Fruit fly (Drosophila melanogaster): ENCODE results near the gene CadN.

CadN gene

dm6 chr2L:17784641-17785040 lies 6.5 kb upstream of the CadN start (continued):
- TF ChIP-seq hbn (GFP tag; IDR thresholded peaks at IDR 0.05; ENCODE audit: partially characterized antibody) (no peak), chm (GFP tag; IDR thresholded peaks at IDR 0.05) (no peak), CG7556 (GFP tag; optimal IDR thresholded peaks at IDR 0.05) (no peak), jumu (GFP tag; optimal IDR thresholded peaks at IDR 0.05) (peak; percentile 19), Max (GFP tag; optimal IDR thresholded peaks at IDR 0.05) (no peak), CG6175 (GFP tag; IDR thresholded peaks at IDR 0.05) (no peak), btn (GFP tag; optimal IDR thresholded peaks at IDR 0.05) (no peak), CG13424 (tag; optimal IDR thresholded peaks at IDR 0.05) (no peak), CG4617 (GFP tag; optimal IDR thresholded peaks at IDR 0.05; ENCODE audit: borderline replicate concordance) (no peak), vvl (GFP tag; IDR thresholded peaks at IDR 0.05) (peak; percentile 81; the same call in 1 of the 2 replicates), CG17568 (GFP tag; optimal IDR thresholded peaks at IDR 0.05) (no peak), CG11560 (tag; IDR thresholded peaks at IDR 0.05) (no peak), Dbx (GFP tag; IDR thresholded peaks at IDR 0.05) (no peak), CG3065 (GFP tag; optimal IDR thresholded peaks at IDR 0.05) (no peak), CG12071 (GFP tag; optimal IDR thresholded peaks at IDR 0.05) (no peak), CG11456 (GFP tag; IDR thresholded peaks at IDR 0.05) (peak; percentile 84), CG18262 (tag; optimal IDR thresholded peaks at IDR 0.05) (no peak), ham (GFP tag; IDR thresholded peaks at IDR 0.05) (no peak), CG15696 (tag; optimal IDR thresholded peaks at IDR 0.05) (peak; percentile 31), Dp (GFP tag; optimal IDR thresholded peaks at IDR 0.05) (peak; percentile 25), Fer3 (tag; optimal IDR thresholded peaks at IDR 0.05) (no peak), CG18599 (GFP tag; optimal IDR thresholded peaks at IDR 0.05) (no peak), CG10274 (GFP tag; optimal IDR thresholded peaks at IDR 0.05) (no peak), CG12769 (tag; optimal IDR thresholded peaks at IDR 0.05) (peak; percentile 21), CG10979 (tag; optimal IDR thresholded peaks at IDR 0.05) (no peak), Med (GFP tag) (peak; percentile 87), CG12942 (GFP tag; optimal IDR thresholded peaks at IDR 0.05) (no peak), CG13624 (GFP tag; optimal IDR thresholded peaks at IDR 0.05) (peak; percentile 58), Mad (GFP tag; optimal IDR thresholded peaks at IDR 0.05) (no peak), CG10959 (GFP tag; IDR thresholded peaks at IDR 0.05) (no peak), Ets97D (GFP tag; optimal IDR thresholded peaks at IDR 0.05) (peak; percentile 53), CG8478 (optimal IDR thresholded peaks at IDR 0.05) (no peak), amos (GFP tag; IDR thresholded peaks at IDR 0.05; ENCODE audit: partially characterized antibody) (no peak; the same call in 1 of the 2 replicates), luna (GFP tag; optimal IDR thresholded peaks at IDR 0.05) (no peak), gsb-n (tag; optimal IDR thresholded peaks at IDR 0.05) (no peak), Tbp (GFP tag; optimal IDR thresholded peaks at IDR 0.05) (no peak), Atf3 (GFP tag; optimal IDR thresholded peaks at IDR 0.05) (no peak), CG15073 (GFP tag; optimal IDR thresholded peaks at IDR 0.05) (no peak), so (GFP tag; IDR thresholded peaks at IDR 0.05) (no peak), CG7271 (tag; optimal IDR thresholded peaks at IDR 0.05) (no peak), Oli (tag; optimal IDR thresholded peaks at IDR 0.05) (no peak), CG31441 (GFP tag; IDR thresholded peaks at IDR 0.05) (no peak), Dad (GFP tag; optimal IDR thresholded peaks at IDR 0.05) (no peak), chif (GFP tag; optimal IDR thresholded peaks at IDR 0.05) (peak in 1 of 2 experiments; percentile 58), dan (GFP tag; IDR thresholded peaks at IDR 0.05) (no peak), HLH3B (GFP tag; IDR thresholded peaks at IDR 0.05) (no peak), Sox102F (GFP tag; optimal IDR thresholded peaks at IDR 0.05) (peak; percentile 13), tin (GFP tag; optimal IDR thresholded peaks at IDR 0.05) (peak; percentile 25), CG10462 (GFP tag; optimal IDR thresholded peaks at IDR 0.05) (no peak), CG10267 (tag; optimal IDR thresholded peaks at IDR 0.05) (no peak), Abd-B (GFP tag; optimal IDR thresholded peaks at IDR 0.05) (peak; percentile 55), NFAT (GFP tag; IDR thresholded peaks at IDR 0.05) (peak; percentile 53)
